Worm (Caenorhabditis elegans) whole organism, midembryonic: ENCODE measurements around the gene srh-139.

Experiments
- T22C8.4 ChIP-seq: fragments of 200-800 bp; sonication (Bioruptor generic); IDR thresholded peaks from 2 replicates; pipeline ENCODE4 v1.3.6; 2022; ENCODE audit warnings: missing genetic modification characterization, missing compliant biosample characterization
- cog-1 ChIP-seq: sonication (generic microtip); optimal IDR thresholded peaks from 2 replicates; lab custom pipeline; 2016; ENCODE audit warnings: missing genetic modification characterization, missing compliant biosample characterization
- flt-1 ChIP-seq: fragments of 200-800 bp; sonication (Bioruptor generic); IDR thresholded peaks from 2 replicates; pipeline ENCODE4 v1.3.6; 2022; ENCODE audit warnings: missing genetic modification characterization, missing compliant biosample characterization
- klf-2 ChIP-seq: fragments of 200-800 bp; sonication (Bioruptor generic); conservative IDR thresholded peaks from 2 replicates; pipeline ENCODE4 v1.3.6; 2022; ENCODE audit warnings: missing genetic modification reagents, missing genetic modification characterization, missing compliant biosample characterization
- med-1 ChIP-seq: sonication (generic microtip); optimal IDR thresholded peaks from 2 replicates; lab custom pipeline; 2017; ENCODE audit warnings: missing genetic modification characterization, mild to moderate bottlenecking, missing compliant biosample characterization, antibody characterized with exemption, missing genetic modification reagents; ENCODE audit not compliant: insufficient read depth
- ref-1 ChIP-seq: fragments of 200-800 bp; sonication (Bioruptor generic); conservative IDR thresholded peaks from 2 replicates; pipeline ENCODE4 v1.3.6; 2022; ENCODE audit warnings: missing genetic modification reagents, missing genetic modification characterization, missing compliant biosample characterization
- tab-1 ChIP-seq: fragments of 200-800 bp; sonication (Bioruptor generic); IDR thresholded peaks from 2 replicates; pipeline ENCODE4 v1.3.6; 2022; ENCODE audit warnings: missing genetic modification characterization, missing compliant biosample characterization
- ztf-23 ChIP-seq: fragments of 200-800 bp; sonication (Bioruptor generic); IDR thresholded peaks from 2 replicates; pipeline ENCODE4 v1.3.6; 2022; ENCODE audit warnings: missing genetic modification reagents, missing genetic modification characterization, missing compliant biosample characterization
- ztf-29 ChIP-seq: fragments of 200-800 bp; sonication (Bioruptor generic); IDR thresholded peaks from 2 replicates; pipeline ENCODE4 v1.3.6; 2022; ENCODE audit warnings: missing genetic modification reagents, missing genetic modification characterization, missing compliant biosample characterization

srh-139 gene

DNA sequence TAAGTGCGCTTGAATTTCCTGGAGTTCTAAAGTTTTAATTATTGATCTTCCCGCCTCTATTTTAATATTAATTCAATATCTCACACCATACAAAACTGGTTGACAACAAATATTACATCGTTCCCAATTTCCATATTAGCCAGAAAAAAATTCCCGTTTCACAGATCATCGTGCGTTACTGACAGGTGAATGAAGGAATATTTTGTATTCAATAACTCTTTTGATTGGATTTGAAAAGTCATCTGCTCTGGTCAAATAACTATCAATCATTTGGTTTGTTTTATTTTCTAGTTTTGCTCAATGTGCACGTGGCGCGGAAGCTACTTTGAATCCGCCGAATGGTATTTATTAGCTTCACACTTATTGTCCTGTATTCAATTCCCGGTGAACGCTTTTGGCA, at the start of gene srh-139:
TSS of gene srh-139 (plus strand) at position 301 of the 400 bp plus-strand sequence.
- no peak for TF ChIP-seq cog-1
- no peak for TF ChIP-seq med-1 (GFP tag; lab: Kevin White, UChicago)

DNA sequence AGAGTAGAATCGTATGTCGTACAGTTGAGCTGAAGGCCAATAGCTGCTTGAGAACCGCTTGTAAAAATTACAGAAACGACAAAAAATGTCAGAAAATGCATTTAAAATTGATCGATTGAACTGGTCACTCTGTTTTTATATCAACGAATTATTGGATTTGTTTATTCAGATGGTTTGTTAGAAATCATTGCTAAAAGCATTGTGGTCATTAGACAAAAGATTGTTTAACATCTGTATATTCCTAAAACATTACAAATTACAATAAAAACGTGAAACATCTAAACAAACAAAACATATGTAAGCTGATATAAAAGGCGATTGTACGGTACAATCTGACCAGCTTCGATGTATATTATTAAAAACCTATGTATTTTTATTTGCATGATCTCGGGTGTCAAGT, 48.3 kb upstream of the srh-139 start, which contains the start of the genes F26D2.13 and F26D2.14:
TSS of gene F26D2.13 (minus strand) at position 101 of the 400 bp plus-strand sequence.
TSS of gene F26D2.14 (plus strand) at position 346 of the 400 bp plus-strand sequence.
- TF ChIP-seq med-1 (GFP tag; lab: Kevin White, UChicago) (no peak), ztf-23 (no peak), flt-1 (GFP tag; lab: Robert Waterston, UW) (no peak), tab-1 (GFP tag; lab: Robert Waterston, UW) (no peak), ztf-29 (GFP tag; lab: Robert Waterston, UW) (no peak), ref-1 (GFP tag; lab: Robert Waterston, UW) (no peak), T22C8.4 (GFP tag; lab: Robert Waterston, UW) (no peak), cog-1 (no peak), klf-2 (no peak)

DNA sequence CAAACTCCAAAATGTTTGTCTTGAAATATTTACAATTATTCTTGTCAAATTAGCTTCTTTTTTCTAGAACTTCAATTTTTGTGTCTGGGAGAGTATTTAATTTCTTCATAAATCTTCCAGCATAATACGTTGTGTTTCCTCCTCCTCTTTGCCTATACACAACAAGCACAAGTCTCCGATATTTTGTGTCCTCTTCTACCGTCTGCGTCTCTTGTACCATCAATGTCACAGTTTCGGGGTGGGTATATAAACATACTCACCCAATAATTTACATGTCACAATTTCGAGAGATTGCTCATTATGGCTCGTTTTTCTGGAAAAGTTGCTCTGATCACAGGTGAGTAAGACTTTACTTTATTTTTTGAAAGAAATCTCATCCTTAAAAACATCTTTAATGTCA, 46.2 kb upstream of the srh-139 start, which contains the start of gene F26D2.15:
TSS of gene F26D2.15 (plus strand) at position 301 of the 400 bp plus-strand sequence.
- TF ChIP-seq T22C8.4 (GFP tag; lab: Robert Waterston, UW) (no peak), klf-2 (no peak), tab-1 (GFP tag; lab: Robert Waterston, UW) (no peak), cog-1 (no peak), ztf-23 (no peak)

DNA sequence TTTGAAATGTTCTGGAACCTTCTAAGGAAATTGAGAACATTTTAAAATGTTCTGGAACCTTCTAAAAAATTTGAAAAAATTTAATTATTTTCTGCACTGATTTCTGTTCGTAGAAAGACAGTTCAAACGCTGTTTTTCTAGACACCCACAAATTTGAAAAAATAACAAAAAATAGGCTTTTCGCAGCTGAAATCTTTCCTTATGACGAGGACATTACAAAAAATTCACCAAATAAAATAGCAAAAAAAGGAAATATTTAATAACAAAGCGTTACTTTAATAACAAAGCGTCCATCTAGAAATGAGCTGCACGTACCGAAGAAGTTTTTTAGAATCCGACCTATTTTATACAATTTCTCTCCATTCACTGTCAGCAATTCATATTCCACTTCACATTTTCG, 40.2 kb upstream of the srh-139 start, which contains the start of gene srh-141:
TSS of gene srh-141 (plus strand) at position 301 of the 400 bp plus-strand sequence.
- TF ChIP-seq ztf-29 (GFP tag; lab: Robert Waterston, UW) (no peak), ref-1 (GFP tag; lab: Robert Waterston, UW) (no peak), flt-1 (GFP tag; lab: Robert Waterston, UW) (no peak), cog-1 (no peak), med-1 (GFP tag; lab: Kevin White, UChicago) (no peak), klf-2 (no peak), tab-1 (GFP tag; lab: Robert Waterston, UW) (no peak), ztf-23 (no peak), T22C8.4 (GFP tag; lab: Robert Waterston, UW) (no peak)

DNA sequence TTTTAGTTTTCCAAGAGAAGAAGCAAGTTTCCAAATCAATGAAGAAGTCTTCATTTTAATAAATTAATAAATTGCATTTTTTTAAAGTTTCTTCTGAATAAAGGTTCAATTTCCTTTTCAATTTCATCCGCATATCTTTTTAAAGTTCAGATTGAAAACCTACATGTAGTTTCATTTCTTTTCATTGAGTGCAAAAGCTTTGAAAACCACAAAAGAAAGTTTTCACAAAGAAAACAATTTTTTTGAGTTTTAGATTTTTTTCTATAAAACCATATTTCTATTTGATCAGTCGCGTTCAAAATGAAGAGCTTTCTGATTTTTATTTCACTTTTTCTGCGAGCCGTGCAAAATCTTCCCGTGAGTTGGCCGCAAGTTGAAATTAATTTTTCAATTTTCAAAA, 38.1 kb upstream of the srh-139 start, which contains the start of gene T08G3.6:
TSS of gene T08G3.6 (plus strand) at position 301 of the 400 bp plus-strand sequence.
- no peak for TF ChIP-seq cog-1
- TF ChIP-seq tab-1 (GFP tag; lab: Robert Waterston, UW) = no peak
- no peak for TF ChIP-seq ref-1 (GFP tag; lab: Robert Waterston, UW)
- TF ChIP-seq med-1 (GFP tag; lab: Kevin White, UChicago) = no peak
- no peak for TF ChIP-seq klf-2
- TF ChIP-seq T22C8.4 (GFP tag; lab: Robert Waterston, UW) = no peak
- no peak for TF ChIP-seq ztf-23
- TF ChIP-seq ztf-29 (GFP tag; lab: Robert Waterston, UW) = no peak
- TF ChIP-seq flt-1 (GFP tag; lab: Robert Waterston, UW) = no peak

DNA sequence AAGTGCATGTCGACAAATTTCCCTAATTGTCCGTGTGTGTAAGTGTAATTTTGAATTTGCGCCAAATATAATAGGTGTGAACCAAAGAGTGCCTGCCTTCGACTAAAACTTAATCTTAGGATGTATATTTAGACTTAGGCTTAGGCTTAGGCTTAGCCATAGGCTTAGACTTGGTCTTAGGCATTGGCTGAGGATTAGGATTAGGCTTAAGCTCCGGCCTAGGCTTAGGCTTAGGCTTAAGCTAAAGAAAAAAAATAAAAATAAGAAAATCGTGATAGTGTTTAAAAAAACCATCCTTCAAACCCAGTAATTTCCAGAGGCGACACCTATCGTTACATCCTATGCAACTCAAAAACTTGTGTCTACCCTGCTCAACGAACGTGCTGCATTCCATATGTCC, 37.6 kb upstream of the srh-139 start:
- no peak for TF ChIP-seq klf-2
- TF ChIP-seq tab-1 (GFP tag; lab: Robert Waterston, UW) = no peak
- TF ChIP-seq flt-1 (GFP tag; lab: Robert Waterston, UW) = no peak
- TF ChIP-seq ref-1 (GFP tag; lab: Robert Waterston, UW) = no peak
- no peak for TF ChIP-seq ztf-29 (GFP tag; lab: Robert Waterston, UW)
- TF ChIP-seq cog-1 = no peak

DNA sequence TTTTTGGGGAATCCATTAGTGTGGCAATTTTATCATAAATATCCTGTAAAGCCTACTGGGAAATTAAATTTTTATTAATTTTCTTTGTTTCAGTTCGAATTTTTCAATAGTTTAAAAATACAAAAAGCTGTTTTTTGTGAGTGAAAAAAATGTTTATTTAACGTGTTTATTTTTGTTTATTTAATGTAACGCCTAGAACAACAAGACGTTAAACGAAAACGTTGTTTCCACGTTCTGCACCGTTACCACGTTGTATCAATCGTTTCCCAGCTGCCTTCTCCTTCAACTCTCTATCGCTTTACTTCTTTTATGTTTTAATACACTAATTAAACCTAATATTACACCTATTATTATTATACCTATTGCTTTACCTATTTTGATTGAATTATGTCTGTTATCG, 36.0 kb upstream of the srh-139 start, which contains the start of gene T08G3.13:
TSS of gene T08G3.13 (plus strand) at position 301 of the 400 bp plus-strand sequence.
- TF ChIP-seq ztf-29 (GFP tag; lab: Robert Waterston, UW) = no peak

DNA sequence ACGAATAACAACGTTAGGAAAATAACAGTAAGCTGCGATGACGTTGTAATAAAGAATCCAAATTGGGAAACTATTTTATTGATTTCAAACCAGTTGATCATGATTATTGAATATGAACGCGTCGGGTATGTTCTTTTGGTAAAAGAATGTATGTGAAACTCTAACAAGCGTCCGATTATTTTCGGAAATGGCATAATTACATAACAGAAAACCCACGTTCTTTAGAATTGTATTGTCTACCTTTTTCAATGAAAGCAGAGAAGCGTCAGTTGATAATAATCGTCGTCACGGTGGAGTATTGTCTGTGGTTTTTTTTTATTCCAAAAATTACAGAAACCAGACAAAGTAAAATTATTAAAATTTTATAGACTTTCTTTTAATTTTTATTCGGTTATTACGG, 28.7 kb upstream of the srh-139 start, which contains the start of gene str-14:
TSS of gene str-14 (minus strand) at position 101 of the 400 bp plus-strand sequence.
- TF ChIP-seq med-1 (GFP tag; lab: Kevin White, UChicago) = no peak
- TF ChIP-seq ref-1 (GFP tag; lab: Robert Waterston, UW) = no peak
- TF ChIP-seq T22C8.4 (GFP tag; lab: Robert Waterston, UW) = no peak
- TF ChIP-seq tab-1 (GFP tag; lab: Robert Waterston, UW) = no peak
- TF ChIP-seq ztf-23 = no peak
- no peak for TF ChIP-seq klf-2
- no peak for TF ChIP-seq flt-1 (GFP tag; lab: Robert Waterston, UW)
- no peak for TF ChIP-seq cog-1
- no peak for TF ChIP-seq ztf-29 (GFP tag; lab: Robert Waterston, UW)

DNA sequence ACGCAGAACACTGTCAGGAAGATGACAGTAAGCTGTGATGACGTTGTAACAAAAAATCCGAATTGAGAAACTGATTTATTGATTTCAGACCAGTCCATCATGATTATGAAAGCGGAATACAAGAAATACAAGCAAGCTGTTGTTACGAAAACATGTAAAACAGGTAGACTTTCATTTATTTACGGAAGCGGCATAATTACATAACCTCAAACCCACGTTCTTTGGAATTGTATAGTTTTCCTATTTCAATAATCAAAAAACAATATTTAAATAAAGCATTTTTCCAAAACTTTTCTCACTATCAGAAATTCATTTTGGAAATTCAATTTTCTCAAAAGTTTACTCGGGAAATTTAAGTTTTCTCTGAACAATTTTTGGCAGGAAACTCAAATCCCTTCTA, 25.1 kb upstream of the srh-139 start, which contains the start of gene str-15:
TSS of gene str-15 (minus strand) at position 101 of the 400 bp plus-strand sequence.
- TF ChIP-seq tab-1 (GFP tag; lab: Robert Waterston, UW) (no peak), klf-2 (no peak), med-1 (GFP tag; lab: Kevin White, UChicago) (no peak), flt-1 (GFP tag; lab: Robert Waterston, UW) (no peak), ref-1 (GFP tag; lab: Robert Waterston, UW) (no peak), cog-1 (no peak), ztf-23 (no peak), ztf-29 (GFP tag; lab: Robert Waterston, UW) (no peak), T22C8.4 (GFP tag; lab: Robert Waterston, UW) (no peak)

DNA sequence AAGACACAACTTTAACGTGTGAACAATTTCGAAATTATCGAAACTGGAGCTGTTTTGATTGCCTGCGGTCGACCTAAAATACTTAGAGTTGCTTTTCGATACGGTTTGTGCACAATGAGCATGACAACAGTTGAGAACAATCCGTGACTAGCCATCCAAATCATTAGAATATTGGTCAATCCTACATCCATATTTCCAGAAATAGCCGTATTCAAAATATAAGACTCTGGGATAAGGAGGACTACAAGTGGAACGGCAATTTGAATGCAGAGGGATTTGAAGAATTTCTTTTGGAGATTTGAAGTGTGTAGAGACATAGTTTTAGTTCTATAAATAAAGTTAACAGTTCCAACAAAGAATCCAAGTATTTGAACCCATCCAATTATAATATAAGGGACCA, 24.4 kb upstream of the srh-139 start:
- TF ChIP-seq ztf-29 (GFP tag; lab: Robert Waterston, UW) (no peak), flt-1 (GFP tag; lab: Robert Waterston, UW) (no peak), ref-1 (GFP tag; lab: Robert Waterston, UW) (no peak), med-1 (GFP tag; lab: Kevin White, UChicago) (no peak), ztf-23 (no peak), klf-2 (no peak), tab-1 (GFP tag; lab: Robert Waterston, UW) (no peak), cog-1 (no peak), T22C8.4 (GFP tag; lab: Robert Waterston, UW) (no peak)
